Fruit fly (Drosophila melanogaster): ENCODE data around the gene Fip1.

DNA sequence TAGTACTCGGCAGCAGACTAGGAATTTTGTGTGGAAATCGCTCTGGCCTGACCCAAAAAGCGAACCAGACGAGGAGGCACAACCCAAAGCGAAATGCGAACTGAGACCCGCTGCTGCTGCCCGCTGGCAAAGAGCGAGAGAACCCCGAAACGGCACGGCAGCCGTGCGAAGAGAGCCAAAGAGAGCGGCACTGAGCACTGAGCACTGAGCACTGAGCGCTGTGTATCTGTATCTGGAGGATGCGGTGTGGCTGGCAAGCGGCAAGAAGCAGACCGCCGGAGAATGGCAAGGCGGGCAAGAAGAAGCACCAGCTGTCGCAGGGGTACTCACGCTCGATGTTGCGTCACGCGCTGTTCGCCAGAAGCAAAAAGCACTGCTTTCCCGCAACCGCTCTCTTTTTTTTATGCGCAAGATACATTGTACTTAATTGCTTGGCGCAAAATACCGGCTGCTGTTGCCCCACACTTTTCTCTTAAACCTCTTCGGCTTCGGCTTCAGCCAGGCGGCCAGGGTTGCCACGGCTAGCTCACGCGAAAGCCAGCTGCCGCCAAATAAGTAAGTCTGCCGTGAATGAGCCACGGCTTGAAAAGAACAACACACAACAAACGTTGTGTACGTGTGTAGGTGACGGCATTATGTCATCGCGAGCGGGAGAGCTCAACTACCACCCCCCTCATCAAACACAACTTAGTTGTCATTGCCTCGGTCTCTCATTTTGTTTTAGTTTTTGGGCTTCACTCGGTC is 31.4 kb upstream of the Fip1 start:
- TF ChIP-seq CG12768 (GFP tag; optimal IDR thresholded peaks at IDR 0.05) (peak; percentile 19), pad (GFP tag; optimal IDR thresholded peaks at IDR 0.05) (peak; percentile 87), Hr96 (GFP tag; optimal IDR thresholded peaks at IDR 0.05) (peak; percentile 16), ovo (GFP tag; optimal IDR thresholded peaks at IDR 0.05) (no peak), cnc (optimal IDR thresholded peaks at IDR 0.05) (no peak)
